Fruit fly (Drosophila melanogaster) whole organism, prepupa: Measurements from ENCODE around the gene CG7685.

Experiments
- Blimp-1 ChIP-seq: fragments of 200-800 bp; sonication (Bioruptor generic); optimal IDR thresholded peaks from 3 replicates; lab custom pipeline; 2017; ENCODE audit warnings: missing biosample characterization, missing genetic modification characterization, mild to moderate bottlenecking, moderate library complexity, missing genetic modification reagents
- CG16779 ChIP-seq: fragments of 200-800 bp; sonication (Bioruptor generic); optimal IDR thresholded peaks from 3 replicates; lab custom pipeline; 2017; ENCODE audit warnings: missing biosample characterization, mild to moderate bottlenecking, missing genetic modification characterization
- CG32006 ChIP-seq: fragments of 200-800 bp; sonication (Bioruptor generic); optimal IDR thresholded peaks from 3 replicates; lab custom pipeline; 2017; ENCODE audit warnings: missing biosample characterization, mild to moderate bottlenecking, missing genetic modification characterization
- CG3919 ChIP-seq: fragments of 200-800 bp; sonication (Bioruptor generic); optimal IDR thresholded peaks from 3 replicates; lab custom pipeline; 2016; ENCODE audit warnings: missing biosample characterization, missing genetic modification characterization
- CG6276 ChIP-seq: fragments of 200-800 bp; sonication (Bioruptor generic); optimal IDR thresholded peaks from 2 replicates; lab custom pipeline; 2017; ENCODE audit warnings: missing biosample characterization, mild to moderate bottlenecking, missing genetic modification characterization
- CG6792 ChIP-seq: fragments of 200-800 bp; sonication (Bioruptor generic); optimal IDR thresholded peaks from 3 replicates; lab custom pipeline; 2016; ENCODE audit warnings: missing biosample characterization, missing genetic modification characterization
- CG9139 ChIP-seq: fragments of 200-800 bp; sonication (Bioruptor generic); optimal IDR thresholded peaks from 3 replicates; lab custom pipeline; 2017; ENCODE audit warnings: missing biosample characterization, mild to moderate bottlenecking, missing genetic modification characterization
- Eip78C ChIP-seq: fragments of 200-800 bp; sonication (Bioruptor generic); peaks from one replicate; lab custom pipeline; 2016; ENCODE audit warnings: missing biosample characterization, missing genetic modification characterization
- Hr39 ChIP-seq: fragments of 200-800 bp; sonication (Bioruptor generic); optimal IDR thresholded peaks from 2 replicates; lab custom pipeline; 2016; ENCODE audit warnings: missing biosample characterization, missing genetic modification characterization
- Hr4 ChIP-seq: fragments of 200-800 bp; sonication (Bioruptor generic); optimal IDR thresholded peaks from 3 replicates; lab custom pipeline; 2016; ENCODE audit warnings: missing biosample characterization, missing genetic modification characterization
- Lpt ChIP-seq: fragments of 200-800 bp; sonication (Bioruptor generic); optimal IDR thresholded peaks from 3 replicates; lab custom pipeline; 2016; ENCODE audit warnings: missing biosample characterization, missing genetic modification characterization
- fd85E ChIP-seq: fragments of 200-800 bp; sonication (Bioruptor generic); optimal IDR thresholded peaks from 3 replicates; lab custom pipeline; 2016; ENCODE audit warnings: missing biosample characterization, missing genetic modification characterization
- fkh ChIP-seq: fragments of 200-800 bp; sonication (Bioruptor generic); optimal IDR thresholded peaks from 3 replicates; lab custom pipeline; 2017; ENCODE audit warnings: missing biosample characterization, mild to moderate bottlenecking, missing genetic modification characterization, moderate library complexity
- salr ChIP-seq, 2 experiments: fragments of 200-800 bp; sonication (Bioruptor generic); optimal IDR thresholded peaks; 3 replicates each; lab custom pipeline; 2016 to 2018; ENCODE audit warnings: missing biosample characterization in 2 of 2, missing genetic modification characterization in 2 of 2, mild to moderate bottlenecking in 1 of 2

dm6 chr3R:18380251-18380812 lies 24.4 kb upstream of the CG7685 start:
- TF ChIP-seq CG9139 (no peak), fd85E (GFP tag; lab: Kevin White, UChicago) (no peak), CG3919 (GFP tag; lab: Kevin White, UChicago) (no peak), fkh (GFP tag; lab: Kevin White, UChicago) (no peak), CG6276 (no peak), CG32006 (no peak), Hr4 (GFP tag; lab: Kevin White, UChicago) (no peak), salr (GFP tag; optimal IDR thresholded peaks at IDR 0.05; lab: Kevin White, UChicago) (no peak), Lpt (GFP tag; lab: Kevin White, UChicago) (no peak), CG6792 (GFP tag; lab: Kevin White, UChicago) (no peak), Blimp-1 (GFP tag; lab: Kevin White, UChicago) (peak; percentile 73), Hr39 (GFP tag; lab: Kevin White, UChicago) (no peak), Eip78C (GFP tag; lab: Kevin White, UChicago) (peak; percentile 28), CG16779 (tag; lab: Kevin White, UChicago) (no peak)
